Fruit fly (Drosophila melanogaster) whole organism, pupa: ENCODE data around the gene Gad1.

Source experiments
- CG8301 ChIP-seq: fragments of 200-800 bp; sonication (Bioruptor generic); optimal IDR thresholded peaks from 2 replicates; lab custom pipeline; 2018; ENCODE audit warnings: missing biosample characterization, mild to moderate bottlenecking, missing genetic modification characterization
- EcR ChIP-seq: fragments of 200-800 bp; sonication (Bioruptor generic); optimal IDR thresholded peaks from 3 replicates; lab custom pipeline; 2019; ENCODE audit warnings: missing biosample characterization, missing genetic modification characterization, mild to moderate bottlenecking, moderate library complexity, missing genetic modification reagents

- no peak for TF ChIP-seq CG8301 (tag; lab: Kevin White, UChicago)
- TF ChIP-seq EcR (GFP tag; lab: Kevin White, UChicago) = no peak
Observed at dm6 chr3L:4081243-4081642, 7.3 kb downstream of the Gad1 start.
